Worm (Caenorhabditis elegans) whole organism, mixed stage, embryonic: Measurements from ENCODE around the gene F20G2.3.

ENCODE experiments used
- M03D4.4 ChIP-seq: sonication (generic microtip); optimal IDR thresholded peaks from 2 replicates; lab custom pipeline; 2017; ENCODE audit warnings: mild to moderate bottlenecking, missing genetic modification characterization, missing compliant biosample characterization
- bed-3 ChIP-seq: fragments of 200-800 bp; sonication (Bioruptor generic); optimal IDR thresholded peaks from 3 replicates; lab custom pipeline; 2018; ENCODE audit warnings: mild to moderate bottlenecking, missing genetic modification characterization, moderate library complexity, missing compliant biosample characterization
- ceh-39 ChIP-seq: fragments of 150-350 bp; optimal IDR thresholded peaks from 2 replicates; lab custom pipeline; 2014; ENCODE audit warnings: missing biosample characterization, missing genetic modification characterization
- ceh-83 ChIP-seq: fragments of 200-800 bp; sonication (Bioruptor generic); optimal IDR thresholded peaks from 2 replicates; lab custom pipeline; 2018; ENCODE audit warnings: mild to moderate bottlenecking, missing genetic modification characterization, missing compliant biosample characterization
- ces-1 ChIP-seq: fragments of 150-350 bp; optimal IDR thresholded peaks from 2 replicates; lab custom pipeline; 2014; ENCODE audit warnings: missing biosample characterization, missing genetic modification reagents, missing genetic modification characterization
- cnd-1 ChIP-seq: fragments of 200-800 bp; sonication (Bioruptor generic); optimal IDR thresholded peaks from 2 replicates; lab custom pipeline; 2018; ENCODE audit warnings: mild to moderate bottlenecking, missing genetic modification characterization, missing compliant biosample characterization
- elt-3 ChIP-seq: fragments of 150-350 bp; optimal IDR thresholded peaks from 2 replicates; lab custom pipeline; 2014; ENCODE audit warnings: missing biosample characterization, missing genetic modification characterization
- flh-1 ChIP-seq: fragments of 200-800 bp; sonication (Bioruptor generic); optimal IDR thresholded peaks from 2 replicates; lab custom pipeline; 2018; ENCODE audit warnings: mild to moderate bottlenecking, missing genetic modification characterization, moderate library complexity, missing compliant biosample characterization
- ham-2 ChIP-seq: fragments of 200-800 bp; sonication (Bioruptor generic); optimal IDR thresholded peaks from 2 replicates; lab custom pipeline; 2018; ENCODE audit warnings: mild to moderate bottlenecking, missing genetic modification characterization, missing compliant biosample characterization
- hlh-1 ChIP-seq: fragments of 150-350 bp; optimal IDR thresholded peaks from 2 replicates; lab custom pipeline; 2014; ENCODE audit warnings: missing biosample characterization, missing genetic modification reagents, missing genetic modification characterization
- lin-13 ChIP-seq: fragments of 150-350 bp; optimal IDR thresholded peaks from 2 replicates; lab custom pipeline; 2014; ENCODE audit warnings: missing biosample characterization, missing genetic modification characterization
- lin-32 ChIP-seq: fragments of 200-800 bp; sonication (Bioruptor generic); optimal IDR thresholded peaks from 2 replicates; lab custom pipeline; 2018; ENCODE audit warnings: mild to moderate bottlenecking, missing genetic modification characterization, missing compliant biosample characterization
- lsy-2 ChIP-seq: fragments of 150-350 bp; optimal IDR thresholded peaks from 2 replicates; lab custom pipeline; 2014; ENCODE audit warnings: missing biosample characterization, missing genetic modification characterization
- mab-5 ChIP-seq: fragments of 150-350 bp; optimal IDR thresholded peaks from 2 replicates; lab custom pipeline; 2014; ENCODE audit warnings: missing biosample characterization, missing genetic modification characterization
- mep-1 ChIP-seq: fragments of 150-350 bp; optimal IDR thresholded peaks from 2 replicates; lab custom pipeline; 2017; ENCODE audit warnings: missing biosample characterization, missing genetic modification reagents, missing genetic modification characterization, inconsistent platforms
- mls-2 ChIP-seq: sonication (generic microtip); optimal IDR thresholded peaks from 2 replicates; lab custom pipeline; 2016; ENCODE audit warnings: mild to moderate bottlenecking, missing genetic modification characterization, moderate library complexity, missing compliant biosample characterization
- nhr-12 ChIP-seq: fragments of 150-350 bp; optimal IDR thresholded peaks from 2 replicates; lab custom pipeline; 2014; ENCODE audit warnings: missing biosample characterization, missing genetic modification characterization
- nhr-2 ChIP-seq: fragments of 150-350 bp; optimal IDR thresholded peaks from 2 replicates; lab custom pipeline; 2014; ENCODE audit warnings: missing biosample characterization, missing genetic modification characterization
- nhr-237 ChIP-seq: fragments of 150-350 bp; optimal IDR thresholded peaks from 2 replicates; lab custom pipeline; 2014; ENCODE audit warnings: missing biosample characterization, missing genetic modification characterization
- nhr-76 ChIP-seq: sonication (generic microtip); optimal IDR thresholded peaks from 2 replicates; lab custom pipeline; 2017; ENCODE audit warnings: missing biosample characterization, missing genetic modification characterization
- pha-4 ChIP-seq: fragments of 150-350 bp; optimal IDR thresholded peaks from 2 replicates; lab custom pipeline; 2018; ENCODE audit warnings: missing biosample characterization, missing genetic modification reagents, missing genetic modification characterization
- sem-2 ChIP-seq: fragments of 200-800 bp; sonication (Bioruptor generic); optimal IDR thresholded peaks from 2 replicates; lab custom pipeline; 2018; ENCODE audit warnings: mild to moderate bottlenecking, missing genetic modification characterization, missing compliant biosample characterization
- snpc-4 ChIP-seq: fragments of 150-350 bp; optimal IDR thresholded peaks from 2 replicates; lab custom pipeline; 2014; ENCODE audit warnings: missing biosample characterization, missing genetic modification characterization
- sptf-1 ChIP-seq: sonication (generic microtip); optimal IDR thresholded peaks from 2 replicates; lab custom pipeline; 2017; ENCODE audit warnings: mild to moderate bottlenecking, missing genetic modification characterization, moderate library complexity, missing compliant biosample characterization
- tbx-8 ChIP-seq: fragments of 200-800 bp; sonication (Bioruptor generic); optimal IDR thresholded peaks from 2 replicates; lab custom pipeline; 2018; ENCODE audit warnings: mild to moderate bottlenecking, missing genetic modification characterization, moderate library complexity, missing compliant biosample characterization
- unc-120 ChIP-seq: sonication (generic microtip); optimal IDR thresholded peaks from 2 replicates; lab custom pipeline; 2017; ENCODE audit warnings: missing genetic modification characterization, missing compliant biosample characterization; ENCODE audit not compliant: poor library complexity, severe bottlenecking
- unc-39 ChIP-seq: fragments of 150-350 bp; optimal IDR thresholded peaks from 2 replicates; lab custom pipeline; 2014; ENCODE audit warnings: missing biosample characterization, missing genetic modification characterization
- zip-8 ChIP-seq: fragments of 150-350 bp; optimal IDR thresholded peaks from 2 replicates; lab custom pipeline; 2014; ENCODE audit warnings: missing biosample characterization, missing genetic modification characterization
- ztf-11 ChIP-seq: fragments of 150-350 bp; optimal IDR thresholded peaks from 2 replicates; lab custom pipeline; 2014; ENCODE audit warnings: missing biosample characterization, missing genetic modification characterization

Gene F20G2.3

DNA sequence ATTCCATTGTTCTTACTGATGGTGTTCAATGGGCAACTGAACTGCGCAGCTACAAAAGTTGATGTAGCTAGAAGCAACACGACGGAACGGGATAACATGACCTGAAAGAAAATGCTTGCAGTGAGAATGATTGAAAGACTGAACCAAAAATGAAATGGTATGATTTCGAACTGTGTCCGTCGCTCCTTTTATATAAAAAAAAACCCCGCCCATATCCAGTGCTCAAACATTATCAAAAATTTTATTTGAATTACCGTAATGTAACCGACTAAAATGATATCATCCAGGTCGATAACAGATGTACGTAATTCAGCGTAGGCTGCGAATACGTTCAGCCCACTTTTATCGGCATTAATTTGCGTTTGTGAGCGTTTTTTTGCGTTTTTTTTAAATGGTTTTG lies 29.9 kb downstream of the F20G2.3 start, which contains the start of gene irg-5:
Gene irg-5, minus strand, starts transcription at position 101 of the 400 bp plus-strand sequence.
- no peak for TF ChIP-seq mab-5 (tag; lab: Kevin White, UChicago)
- TF ChIP-seq nhr-12, result no peak
- TF ChIP-seq mls-2 (tag; lab: Kevin White, UChicago), result no peak
- TF ChIP-seq zip-8, result no peak
- no peak for TF ChIP-seq lin-13 (tag; lab: Kevin White, UChicago)
- no peak for TF ChIP-seq unc-39
- no peak for TF ChIP-seq ztf-11 (tag; lab: Kevin White, UChicago)
- no peak for TF ChIP-seq sem-2 (GFP tag; lab: Kevin White, UChicago)
- TF ChIP-seq M03D4.4 (tag; lab: Kevin White, UChicago), result no peak
- TF ChIP-seq unc-120 (tag; lab: Kevin White, UChicago), result no peak
- TF ChIP-seq ces-1 (GFP tag; lab: Kevin White, UChicago), result no peak
- TF ChIP-seq ham-2 (GFP tag; lab: Kevin White, UChicago), result no peak
- no peak for TF ChIP-seq hlh-1 (tag; lab: Kevin White, UChicago)
- TF ChIP-seq nhr-76 (tag; lab: Kevin White, UChicago), result no peak

- TF ChIP-seq hlh-1 (tag; lab: Kevin White, UChicago), result no peak
- no peak for TF ChIP-seq nhr-237 (tag; lab: Kevin White, UChicago)
- TF ChIP-seq, all 35 proteins: peak for 0
Measured at ce11 chrV:13736147-13736546, 32.1 kb downstream of the F20G2.3 start, which contains the start of gene F35E12.6. TSS of gene F35E12.6 (minus strand) at chrV:13736247.

ce11 chrV:13730762-13731161 lies 37.5 kb downstream of the F20G2.3 start, which contains the start of gene dct-17:
TSS of gene dct-17 (minus strand) at chrV:13730784.
- TF ChIP-seq ceh-83 (no peak), nhr-2 (no peak), elt-3 (tag; lab: Kevin White, UChicago) (no peak), tbx-8 (no peak), M03D4.4 (tag; lab: Kevin White, UChicago) (no peak), ces-1 (GFP tag; lab: Kevin White, UChicago) (no peak), mep-1 (no peak), ceh-39 (tag; lab: Kevin White, UChicago) (no peak), nhr-237 (tag; lab: Kevin White, UChicago) (no peak), lin-32 (GFP tag; lab: Kevin White, UChicago) (no peak), nhr-12 (no peak), bed-3 (GFP tag; lab: Kevin White, UChicago) (no peak), zip-8 (no peak), lin-13 (tag; lab: Kevin White, UChicago) (no peak), flh-1 (GFP tag; lab: Kevin White, UChicago) (no peak), cnd-1 (no peak), pha-4 (tag; lab: Kevin White, UChicago) (no peak), sptf-1 (tag; lab: Kevin White, UChicago) (no peak), ztf-11 (tag; lab: Kevin White, UChicago) (no peak)

DNA sequence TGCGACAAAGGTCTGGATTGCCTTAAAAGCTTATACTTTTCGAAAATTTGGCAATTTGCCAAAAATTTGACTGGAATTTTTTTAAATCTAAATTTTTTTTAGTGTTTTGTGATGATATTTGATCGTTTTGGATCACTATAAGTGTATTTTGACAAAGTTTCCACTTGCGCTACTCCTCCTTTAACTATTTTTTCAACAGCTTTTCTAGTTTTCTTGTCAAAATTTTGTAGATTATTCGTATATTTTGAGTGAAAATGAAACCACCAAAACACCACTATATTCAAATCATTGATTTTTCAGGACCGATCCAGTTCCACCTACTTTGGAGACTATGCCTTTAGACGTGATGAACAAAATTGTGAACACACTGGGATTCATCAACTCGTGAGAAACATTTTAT lies 42.7 kb downstream of the F20G2.3 start, which contains the start of gene fbxa-181:
Gene fbxa-181, plus strand, starts transcription at position 301 of the 400 bp plus-strand sequence.
- TF ChIP-seq sptf-1 (tag; lab: Kevin White, UChicago) (no peak), tbx-8 (no peak), lsy-2 (tag; lab: Kevin White, UChicago) (no peak), nhr-76 (tag; lab: Kevin White, UChicago) (no peak), M03D4.4 (tag; lab: Kevin White, UChicago) (no peak)

- TF ChIP-seq ces-1 (GFP tag; lab: Kevin White, UChicago) (no peak), sem-2 (GFP tag; lab: Kevin White, UChicago) (no peak), lin-13 (tag; lab: Kevin White, UChicago) (no peak), sptf-1 (tag; lab: Kevin White, UChicago) (no peak), zip-8 (no peak), nhr-76 (tag; lab: Kevin White, UChicago) (no peak), mls-2 (tag; lab: Kevin White, UChicago) (no peak), snpc-4 (no peak), unc-39 (no peak), ceh-83 (no peak)
Measured at ce11 chrV:13724781-13725180, 43.5 kb downstream of the F20G2.3 start, which contains the start of gene F35E12.2. TSS of gene F35E12.2 (minus strand) at chrV:13724881.

ce11 chrV:13716531-13716930 lies 51.8 kb downstream of the F20G2.3 start, which contains the start of gene T01D3.6:
TSS of gene T01D3.6 (plus strand) at chrV:13716824.
- TF ChIP-seq nhr-237 (tag; lab: Kevin White, UChicago) (no peak), nhr-12 (no peak)
